Worm (Caenorhabditis elegans) whole organism, young adult: ENCODE measurements around the gene dpy-7.

Experiments
- Y56A3A.18 ChIP-seq: fragments of 200-800 bp; sonication (Bioruptor generic); IDR thresholded peaks from 2 replicates; pipeline ENCODE4 v1.3.6; 2022; ENCODE audit warnings: missing genetic modification reagents, missing genetic modification characterization, missing compliant biosample characterization
- aptf-3 ChIP-seq: fragments of 200-800 bp; sonication (Bioruptor generic); IDR thresholded peaks from 2 replicates; pipeline ENCODE4 v1.3.6; 2022; ENCODE audit warnings: missing genetic modification characterization, missing compliant biosample characterization
- cebp-1 ChIP-seq, 2 experiments: fragments of 200-800 bp in 1 of 2; sonication (Bioruptor generic) in 1 of 2; sonication (generic microtip) in 1 of 2; IDR thresholded peaks in 1 of 2; optimal IDR thresholded peaks in 1 of 2; 2 replicates each; pipeline versions ENCODE4 v1.3.6 to Lab custom; 2017 to 2022; ENCODE audit warnings: missing compliant biosample characterization in 2 of 2, missing genetic modification characterization in 2 of 2, mild to moderate bottlenecking in 1 of 2, missing genetic modification reagents in 1 of 2, moderate library complexity in 1 of 2
- ceh-27 ChIP-seq: fragments of 200-800 bp; sonication (Bioruptor generic); optimal IDR thresholded peaks from 2 replicates; lab custom pipeline; 2018; ENCODE audit warnings: mild to moderate bottlenecking, missing genetic modification characterization, moderate library complexity, missing compliant biosample characterization
- ceh-40 ChIP-seq: fragments of 200-800 bp; sonication (Bioruptor generic); IDR thresholded peaks from 2 replicates; pipeline ENCODE4 v1.3.6; 2022; ENCODE audit warnings: missing genetic modification characterization, missing compliant biosample characterization
- efl-1 ChIP-seq: fragments of 150-350 bp; optimal IDR thresholded peaks from 2 replicates; lab custom pipeline; 2014; ENCODE audit warnings: missing biosample characterization, missing genetic modification reagents, missing genetic modification characterization
- hlh-12 ChIP-seq: sonication (generic microtip); optimal IDR thresholded peaks from 2 replicates; lab custom pipeline; 2016; ENCODE audit warnings: missing genetic modification characterization, missing compliant biosample characterization
- nfya-1 ChIP-seq: sonication (generic microtip); optimal IDR thresholded peaks from 2 replicates; lab custom pipeline; 2017; ENCODE audit warnings: antibody characterized with exemption, missing compliant biosample characterization, missing genetic modification characterization, borderline replicate concordance; ENCODE audit not compliant: insufficient read depth
- unc-62 ChIP-seq: fragments of 150-350 bp; optimal IDR thresholded peaks from 2 replicates; lab custom pipeline; 2014; ENCODE audit warnings: missing biosample characterization, missing genetic modification reagents, missing genetic modification characterization

DNA sequence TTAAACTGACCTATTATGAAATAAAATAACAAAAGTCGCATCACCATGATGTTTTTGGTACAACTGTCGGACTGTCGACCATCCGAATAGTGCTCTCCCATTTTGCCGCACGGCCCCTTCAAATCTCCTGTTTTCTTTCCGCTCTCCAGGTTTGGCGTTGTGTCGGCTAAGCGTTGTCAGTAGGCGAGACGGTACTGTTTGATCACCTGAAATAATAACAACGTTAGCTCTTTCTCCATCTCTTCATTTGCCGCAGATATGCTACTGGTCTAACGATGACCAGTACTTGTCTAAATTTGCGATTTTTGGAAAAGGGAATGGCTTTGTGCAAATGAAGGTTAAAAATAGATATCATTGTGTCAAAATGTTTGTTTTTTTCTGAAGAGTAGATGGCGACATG is 18.0 kb downstream of the dpy-7 start, which contains the start of gene chts-1:
- TF ChIP-seq Y56A3A.18 (GFP tag; lab: Robert Waterston, UW): no peak
- TF ChIP-seq efl-1: no peak
- TF ChIP-seq unc-62 (GFP tag; lab: Kevin White, UChicago): no peak
- no peak for TF ChIP-seq ceh-40 (GFP tag; lab: Robert Waterston, UW)
- no peak for TF ChIP-seq nfya-1
- no peak for TF ChIP-seq hlh-12
- TF ChIP-seq cebp-1 (GFP tag; IDR thresholded peaks at IDR 0.05; lab: Robert Waterston, UW): no peak
- no peak for TF ChIP-seq cebp-1 (tag; optimal IDR thresholded peaks at IDR 0.05; lab: Kevin White, UChicago)
- no peak for TF ChIP-seq aptf-3 (GFP tag; lab: Robert Waterston, UW)
- TF ChIP-seq ceh-27 (GFP tag; lab: Kevin White, UChicago): no peak
